Worm (Caenorhabditis elegans) whole organism, young adult: Measurements from ENCODE around the gene M70.2.

Experiments
- C17E4.6 ChIP-seq: fragments of 200-800 bp; sonication (Bioruptor generic); IDR thresholded peaks from 2 replicates; pipeline ENCODE4 v1.3.6; 2022; ENCODE audit warnings: missing genetic modification reagents, missing genetic modification characterization, missing compliant biosample characterization
- F33H1.4 ChIP-seq: fragments of 200-800 bp; sonication (Bioruptor generic); IDR thresholded peaks from 2 replicates; pipeline ENCODE4 v1.3.6; 2022; ENCODE audit warnings: missing genetic modification reagents, missing genetic modification characterization, missing compliant biosample characterization
- F55B11.4 ChIP-seq: sonication (generic microtip); optimal IDR thresholded peaks from 2 replicates; lab custom pipeline; 2016; ENCODE audit warnings: missing compliant biosample characterization, missing genetic modification characterization, borderline replicate concordance; ENCODE audit not compliant: insufficient read depth
- F57A8.1 ChIP-seq: fragments of 200-800 bp; sonication (Bioruptor generic); optimal IDR thresholded peaks from 2 replicates; lab custom pipeline; 2018; ENCODE audit warnings: mild to moderate bottlenecking, missing genetic modification characterization, moderate library complexity, missing compliant biosample characterization
- K11D2.4 ChIP-seq: fragments of 200-800 bp; sonication (Bioruptor generic); IDR thresholded peaks from 2 replicates; pipeline ENCODE4 v1.3.6; 2022; ENCODE audit warnings: missing genetic modification reagents, missing genetic modification characterization, missing compliant biosample characterization
- T26A5.8 ChIP-seq: sonication (generic microtip); optimal IDR thresholded peaks from 2 replicates; lab custom pipeline; 2016; ENCODE audit warnings: missing genetic modification characterization, missing compliant biosample characterization
- akir-1 ChIP-seq: fragments of 200-800 bp; sonication (Bioruptor generic); optimal IDR thresholded peaks from 2 replicates; lab custom pipeline; 2018; ENCODE audit warnings: mild to moderate bottlenecking, missing genetic modification characterization, moderate library complexity, missing compliant biosample characterization
- ama-1 ChIP-seq, 3 experiments: fragments of 150-350 bp in 1 of 3; sonication (generic microtip) in 2 of 3; optimal IDR thresholded peaks; 2 replicates each; lab custom pipeline; 2014 to 2018; ENCODE audit warnings: missing biosample characterization in 2 of 3, missing genetic modification characterization in 2 of 3, missing genetic modification reagents in 2 of 3
- aptf-2 ChIP-seq: fragments of 200-800 bp; sonication (Bioruptor generic); conservative IDR thresholded peaks from 2 replicates; pipeline ENCODE4 v1.3.6; 2022; ENCODE audit warnings: missing genetic modification reagents, missing genetic modification characterization, missing compliant biosample characterization
- atf-7 ChIP-seq: sonication (generic microtip); optimal IDR thresholded peaks from 2 replicates; lab custom pipeline; 2017; ENCODE audit warnings: mild to moderate bottlenecking, missing genetic modification characterization, missing compliant biosample characterization
- ccch-3 ChIP-seq: fragments of 200-800 bp; sonication (Bioruptor generic); optimal IDR thresholded peaks from 2 replicates; lab custom pipeline; 2018; ENCODE audit warnings: mild to moderate bottlenecking, missing genetic modification characterization, missing compliant biosample characterization
- cebp-1 ChIP-seq, 2 experiments: fragments of 200-800 bp in 1 of 2; sonication (Bioruptor generic) in 1 of 2; sonication (generic microtip) in 1 of 2; IDR thresholded peaks in 1 of 2; optimal IDR thresholded peaks in 1 of 2; 2 replicates each; pipeline versions ENCODE4 v1.3.6 to Lab custom; 2017 to 2022; ENCODE audit warnings: missing compliant biosample characterization in 2 of 2, missing genetic modification characterization in 2 of 2, mild to moderate bottlenecking in 1 of 2, missing genetic modification reagents in 1 of 2, moderate library complexity in 1 of 2
- ceh-100 ChIP-seq: fragments of 200-800 bp; sonication (Bioruptor generic); IDR thresholded peaks from 2 replicates; pipeline ENCODE4 v1.3.6; 2022; ENCODE audit warnings: missing genetic modification reagents, missing genetic modification characterization, missing compliant biosample characterization
- dox-1 ChIP-seq: fragments of 200-800 bp; sonication (Bioruptor generic); IDR thresholded peaks from 2 replicates; pipeline ENCODE4 v1.3.6; 2022; ENCODE audit warnings: missing genetic modification reagents, missing genetic modification characterization, missing compliant biosample characterization
- egl-44 ChIP-seq: fragments of 200-800 bp; sonication (Bioruptor generic); IDR thresholded peaks from 2 replicates; pipeline ENCODE4 v1.3.6; 2022; ENCODE audit warnings: missing genetic modification reagents, missing genetic modification characterization, missing compliant biosample characterization
- egrh-3 ChIP-seq: fragments of 200-800 bp; sonication (Bioruptor generic); IDR thresholded peaks from 2 replicates; pipeline ENCODE4 v1.3.6; 2022; ENCODE audit warnings: missing genetic modification reagents, missing genetic modification characterization, missing compliant biosample characterization
- ekl-4 ChIP-seq: fragments of 200-800 bp; sonication (Bioruptor generic); IDR thresholded peaks from 2 replicates; pipeline ENCODE4 v1.3.6; 2022; ENCODE audit warnings: missing genetic modification reagents, missing genetic modification characterization, missing compliant biosample characterization
- hmg-1.2 ChIP-seq: fragments of 200-800 bp; sonication (Bioruptor generic); IDR thresholded peaks from 2 replicates; pipeline ENCODE4 v1.3.6; 2022; ENCODE audit warnings: missing genetic modification reagents, missing genetic modification characterization, missing compliant biosample characterization
- lag-1 ChIP-seq: fragments of 200-800 bp; sonication (Bioruptor generic); IDR thresholded peaks from 2 replicates; pipeline ENCODE4 v1.3.6; 2022; ENCODE audit warnings: missing genetic modification reagents, missing genetic modification characterization, missing compliant biosample characterization
- let-607 ChIP-seq, 2 experiments: fragments of 200-800 bp in 1 of 2; sonication (Bioruptor generic) in 1 of 2; sonication (generic microtip) in 1 of 2; optimal IDR thresholded peaks; 2 replicates each; lab custom pipeline; 2016 to 2018; ENCODE audit warnings: mild to moderate bottlenecking in 2 of 2, missing compliant biosample characterization in 2 of 2, missing genetic modification characterization in 2 of 2, moderate library complexity in 2 of 2, missing genotype in 1 of 2
- lin-40 ChIP-seq: sonication (generic microtip); optimal IDR thresholded peaks from 2 replicates; lab custom pipeline; 2016; ENCODE audit warnings: missing genetic modification characterization, mild to moderate bottlenecking, missing compliant biosample characterization, missing genotype, missing genetic modification reagents
- lsl-1 ChIP-seq: fragments of 200-800 bp; sonication (Bioruptor generic); optimal IDR thresholded peaks from 2 replicates; lab custom pipeline; 2018; ENCODE audit warnings: mild to moderate bottlenecking, missing genetic modification characterization, moderate library complexity, missing compliant biosample characterization
- madf-3 ChIP-seq: fragments of 200-800 bp; sonication (Bioruptor generic); IDR thresholded peaks from 2 replicates; pipeline ENCODE4 v1.3.6; 2022; ENCODE audit warnings: missing genetic modification reagents, missing genetic modification characterization, missing compliant biosample characterization
- madf-6 ChIP-seq: fragments of 200-800 bp; sonication (Bioruptor generic); IDR thresholded peaks from 2 replicates; pipeline ENCODE4 v1.3.6; 2022; ENCODE audit warnings: missing genetic modification reagents, missing genetic modification characterization, missing compliant biosample characterization
- madf-8 ChIP-seq: fragments of 200-800 bp; sonication (Bioruptor generic); conservative IDR thresholded peaks from 2 replicates; pipeline ENCODE4 v1.3.6; 2022; ENCODE audit warnings: missing genetic modification reagents, missing genetic modification characterization, missing compliant biosample characterization
- mcd-1 ChIP-seq: fragments of 200-800 bp; sonication (Bioruptor generic); IDR thresholded peaks from 2 replicates; pipeline ENCODE4 v1.3.6; 2022; ENCODE audit warnings: missing genetic modification reagents, missing genetic modification characterization, missing compliant biosample characterization
- mes-4 ChIP-seq: sonication (generic microtip); optimal IDR thresholded peaks from 2 replicates; lab custom pipeline; 2016; ENCODE audit warnings: missing genotype, missing genetic modification characterization, missing compliant biosample characterization
- mxl-1 ChIP-seq: sonication (generic microtip); optimal IDR thresholded peaks from 2 replicates; lab custom pipeline; 2016; ENCODE audit warnings: missing genetic modification characterization, missing compliant biosample characterization
- nfyb-1 ChIP-seq: fragments of 200-800 bp; sonication (Bioruptor generic); IDR thresholded peaks from 2 replicates; pipeline ENCODE4 v1.3.6; 2022; ENCODE audit warnings: missing genetic modification reagents, missing genetic modification characterization, missing compliant biosample characterization
- nhr-80 ChIP-seq: sonication (generic microtip); optimal IDR thresholded peaks from 2 replicates; lab custom pipeline; 2016; ENCODE audit warnings: missing genetic modification characterization, missing compliant biosample characterization
- rec-8 ChIP-seq, 2 experiments: sonication (generic microtip); optimal IDR thresholded peaks; 2 replicates each; lab custom pipeline; 2016; ENCODE audit warnings: mild to moderate bottlenecking in 2 of 2, missing genetic modification characterization in 2 of 2, missing genetic modification reagents in 2 of 2, missing genotype in 2 of 2, missing biosample characterization in 1 of 2, missing compliant biosample characterization in 1 of 2, moderate library complexity in 1 of 2
- repo-1 ChIP-seq: sonication (generic microtip); optimal IDR thresholded peaks from 2 replicates; lab custom pipeline; 2017; ENCODE audit warnings: mild to moderate bottlenecking, missing genetic modification characterization, missing compliant biosample characterization
- rpc-1 ChIP-seq, 2 experiments: fragments of 150-350 bp in 1 of 2; sonication (generic microtip) in 1 of 2; optimal IDR thresholded peaks; 2 replicates each; lab custom pipeline; 2014 to 2018; ENCODE audit warnings: missing biosample characterization in 1 of 2, missing genetic modification characterization in 1 of 2, missing genetic modification reagents in 1 of 2, missing genotype in 1 of 2
- snpc-1.1 ChIP-seq: sonication (generic microtip); optimal IDR thresholded peaks from 2 replicates; lab custom pipeline; 2017; ENCODE audit warnings: missing genetic modification characterization, mild to moderate bottlenecking, missing compliant biosample characterization, antibody characterized with exemption, moderate library complexity, missing genotype, missing genetic modification reagents; ENCODE audit not compliant: insufficient read depth
- tbp1 ChIP-seq: fragments of 200-800 bp; sonication (Bioruptor generic); optimal IDR thresholded peaks from 2 replicates; lab custom pipeline; 2018; ENCODE audit warnings: mild to moderate bottlenecking, missing genetic modification characterization, missing compliant biosample characterization
- tbx-9 ChIP-seq: sonication (generic microtip); optimal IDR thresholded peaks from 2 replicates; lab custom pipeline; 2016; ENCODE audit warnings: borderline replicate concordance, missing genetic modification characterization, inconsistent platforms, missing compliant biosample characterization
- xnd-1 ChIP-seq: sonication (generic microtip); optimal IDR thresholded peaks from 2 replicates; lab custom pipeline; 2016; ENCODE audit warnings: missing genotype, missing genetic modification reagents, missing genetic modification characterization, missing compliant biosample characterization
- zfh-2 ChIP-seq: fragments of 200-800 bp; sonication (Bioruptor generic); conservative IDR thresholded peaks from 2 replicates; pipeline ENCODE4 v1.3.6; 2022; ENCODE audit warnings: missing genetic modification reagents, missing genetic modification characterization, missing compliant biosample characterization
- ztf-22 ChIP-seq: fragments of 200-800 bp; sonication (Bioruptor generic); optimal IDR thresholded peaks from 2 replicates; lab custom pipeline; 2018; ENCODE audit warnings: mild to moderate bottlenecking, missing genetic modification characterization, moderate library complexity, missing compliant biosample characterization
- ztf-26 ChIP-seq: sonication (generic microtip); optimal IDR thresholded peaks from 2 replicates; lab custom pipeline; 2017; ENCODE audit warnings: missing genetic modification characterization, missing compliant biosample characterization
- ztf-6 ChIP-seq: fragments of 200-800 bp; sonication (Bioruptor generic); IDR thresholded peaks from 2 replicates; pipeline ENCODE4 v1.3.6; 2022; ENCODE audit warnings: missing genetic modification reagents, missing genetic modification characterization, missing compliant biosample characterization

The M70.2 gene

DNA sequence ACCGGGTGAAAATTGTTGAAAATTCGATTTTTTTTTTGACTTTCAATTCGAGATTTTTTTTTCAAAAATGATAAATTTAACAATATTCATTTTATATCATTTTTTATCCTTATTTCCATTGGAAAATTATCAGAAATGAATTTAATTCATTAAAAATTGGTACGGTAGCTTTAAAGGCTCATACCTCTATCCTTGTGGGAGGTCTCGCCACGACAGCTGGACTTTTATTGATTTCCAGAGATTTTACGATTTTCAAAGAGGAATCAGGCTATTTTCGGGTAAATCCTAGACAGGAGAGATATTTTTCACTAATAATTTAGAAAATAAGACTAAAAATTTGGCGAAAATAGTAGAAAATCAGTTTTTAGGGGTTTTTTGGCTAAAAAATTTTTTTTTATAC, 33.7 kb downstream of the M70.2 start:
- peak; percentile 68 for TF ChIP-seq xnd-1 (tag; lab: Kevin White, UChicago)
- peak; percentile 17; the same call in 1 of the 2 replicates for TF ChIP-seq madf-8 (GFP tag; lab: Robert Waterston, UW)
- peak; percentile 33; the same call in 1 of the 2 replicates for TF ChIP-seq mcd-1
- peak; percentile 58 for TF ChIP-seq lsl-1
- peak; percentile 67 for TF ChIP-seq madf-6 (GFP tag; lab: Robert Waterston, UW)

DNA sequence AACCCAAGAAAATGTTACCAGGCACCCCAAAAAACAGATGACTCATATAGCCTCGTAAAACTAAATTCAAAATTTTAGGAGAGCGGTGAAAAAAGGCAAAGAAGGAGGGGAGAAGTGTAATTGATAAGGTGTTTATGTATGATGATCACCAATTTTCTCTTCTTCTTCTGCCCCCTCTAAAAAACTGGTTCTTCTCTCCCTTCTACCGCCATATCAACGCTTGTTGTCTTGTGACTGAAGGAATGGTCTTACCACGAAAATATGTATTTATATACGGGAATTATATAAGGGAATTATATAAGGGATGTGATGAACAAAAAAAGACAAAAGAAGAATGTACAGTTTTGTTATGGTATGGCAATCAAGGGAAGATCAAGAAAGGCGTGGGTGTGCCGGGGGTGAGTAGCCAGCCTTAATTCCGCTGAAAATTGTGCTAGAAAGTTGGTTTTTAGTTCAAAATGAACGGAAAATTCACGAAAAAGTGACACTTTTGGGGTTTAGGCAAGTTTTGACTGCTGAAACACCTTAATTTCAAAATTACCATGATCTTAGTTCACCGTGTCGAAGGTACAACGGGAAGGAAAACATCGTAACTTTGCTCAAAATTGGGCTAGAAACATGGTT, 38.6 kb downstream of the M70.2 start:
- no peak for TF ChIP-seq akir-1 (GFP tag; lab: Kevin White, UChicago)
- TF ChIP-seq dox-1 (GFP tag; lab: Robert Waterston, UW): 0 out of 2 replicates have a peak, but pooled peaks have one; percentile 36
- TF ChIP-seq ztf-26 (tag; lab: Kevin White, UChicago): peak; percentile 51
- TF ChIP-seq mxl-1 (tag; lab: Kevin White, UChicago): no peak
- TF ChIP-seq C17E4.6 (GFP tag; lab: Robert Waterston, UW): no peak
- peak; percentile 17 for TF ChIP-seq atf-7 (tag; lab: Kevin White, UChicago)
- 0 out of 2 replicates have a peak, but pooled peaks have one; percentile 11 for TF ChIP-seq nfyb-1 (GFP tag; lab: Robert Waterston, UW)
- peak; percentile 86 for TF ChIP-seq nhr-80 (tag; lab: Kevin White, UChicago)
- no peak for TF ChIP-seq ceh-100
- TF ChIP-seq F33H1.4 (GFP tag; lab: Robert Waterston, UW): 0 out of 2 replicates have a peak, but pooled peaks have one; percentile 26
- peak; percentile 46 for TF ChIP-seq lin-40
- no peak for TF ChIP-seq ekl-4
- no peak for TF ChIP-seq cebp-1 (GFP tag; IDR thresholded peaks at IDR 0.05; lab: Robert Waterston, UW)
- peak; percentile 38 for TF ChIP-seq cebp-1 (tag; optimal IDR thresholded peaks at IDR 0.05; lab: Kevin White, UChicago)
- no peak for TF ChIP-seq ccch-3 (GFP tag; lab: Kevin White, UChicago)
- no peak for TF ChIP-seq K11D2.4 (GFP tag; lab: Robert Waterston, UW)
- TF ChIP-seq egrh-3 (GFP tag; lab: Robert Waterston, UW): peak; percentile 41; the same call in 1 of the 2 replicates
- peak in 1 of 2 experiments; percentile 3 for TF ChIP-seq let-607 (tag; optimal IDR thresholded peaks at IDR 0.05; lab: Kevin White, UChicago)
- TF ChIP-seq tbp1 (GFP tag; lab: Kevin White, UChicago): peak; percentile 30
- no peak for TF ChIP-seq madf-3 (GFP tag; lab: Robert Waterston, UW)
- peak; percentile 65 for TF ChIP-seq ama-1 (optimal IDR thresholded peaks at IDR 0.05; lab: Kevin White, UChicago)
- TF ChIP-seq ama-1 (GFP tag; optimal IDR thresholded peaks at IDR 0.05; lab: Kevin White, UChicago): no peak

DNA sequence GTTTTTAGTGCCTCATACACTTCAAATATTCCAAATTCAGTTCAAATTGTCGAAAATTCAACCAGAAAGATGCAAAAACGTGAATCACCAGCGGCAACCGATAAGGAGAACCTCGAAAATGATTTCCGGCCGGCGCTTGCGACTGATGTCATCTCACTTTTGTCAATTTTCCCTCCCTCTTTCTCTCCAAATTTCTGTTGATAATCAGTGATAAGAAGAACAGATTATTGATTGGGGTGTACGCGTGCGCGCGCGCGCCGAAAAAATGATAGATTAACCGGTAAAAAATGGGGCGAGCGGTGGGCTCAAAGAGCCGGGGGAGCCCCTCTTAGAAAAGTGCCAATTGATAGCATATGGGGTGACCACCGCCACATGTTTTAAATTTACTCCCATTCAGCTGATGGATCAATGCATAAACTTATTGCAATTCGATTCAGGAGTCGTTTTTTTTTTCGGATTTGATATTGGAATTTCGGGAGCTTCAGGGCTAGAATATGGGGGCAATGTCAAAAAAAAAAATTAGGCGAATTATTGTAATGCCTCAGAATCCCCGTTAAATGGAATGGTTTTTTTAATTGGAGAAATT, 41.7 kb downstream of the M70.2 start:
- TF ChIP-seq nfyb-1 (GFP tag; lab: Robert Waterston, UW): 0 out of 2 replicates have a peak, but pooled peaks have one; percentile 25
- peak; percentile 73 for TF ChIP-seq dox-1 (GFP tag; lab: Robert Waterston, UW)
- TF ChIP-seq egl-44 (GFP tag; lab: Robert Waterston, UW): no peak
- TF ChIP-seq F57A8.1: no peak
- TF ChIP-seq mes-4 (tag; lab: Kevin White, UChicago): no peak
- no peak for TF ChIP-seq repo-1 (tag; lab: Kevin White, UChicago)
- TF ChIP-seq akir-1 (GFP tag; lab: Kevin White, UChicago): no peak
- TF ChIP-seq F55B11.4 (tag; lab: Kevin White, UChicago): no peak
- TF ChIP-seq cebp-1 (GFP tag; IDR thresholded peaks at IDR 0.05; lab: Robert Waterston, UW): no peak
- TF ChIP-seq cebp-1 (tag; optimal IDR thresholded peaks at IDR 0.05; lab: Kevin White, UChicago): no peak
- TF ChIP-seq ztf-22: no peak
- no peak for TF ChIP-seq lag-1 (GFP tag; lab: Robert Waterston, UW)
- no peak for TF ChIP-seq hmg-1.2
- TF ChIP-seq zfh-2: 0 out of 2 replicates have a peak, but pooled peaks have one; percentile 53
- TF ChIP-seq aptf-2 (GFP tag; lab: Robert Waterston, UW): no peak
- TF ChIP-seq rpc-1 (optimal IDR thresholded peaks at IDR 0.05; lab: Kevin White, UChicago): no peak
- no peak for TF ChIP-seq rpc-1 (tag; optimal IDR thresholded peaks at IDR 0.05; lab: Kevin White, UChicago)
- TF ChIP-seq snpc-1.1 (tag; lab: Kevin White, UChicago): no peak
- no peak for TF ChIP-seq rec-8 (tag; optimal IDR thresholded peaks at IDR 0.05; lab: Kevin White, UChicago)
- no peak for TF ChIP-seq T26A5.8 (tag; lab: Kevin White, UChicago)
- no peak for TF ChIP-seq ztf-6 (GFP tag; lab: Robert Waterston, UW)
- TF ChIP-seq tbx-9 (tag; lab: Kevin White, UChicago): no peak
